Worm (Caenorhabditis elegans) whole organism, dauer: ENCODE data around the gene dnj-24.

Experiments
- unc-62 ChIP-seq: sonication (generic microtip); optimal IDR thresholded peaks from 2 replicates; lab custom pipeline; 2017; ENCODE audit warnings: missing biosample characterization, missing genetic modification reagents, missing genetic modification characterization

Gene dnj-24

ce11 chrIII:5375001-5375532, 48.8 kb downstream of the dnj-24 start:
- no peak for TF ChIP-seq unc-62 (GFP tag; lab: Kevin White, UChicago)

- no peak for TF ChIP-seq unc-62 (GFP tag; lab: Kevin White, UChicago)
Observed at ce11 chrIII:5373715-5374114, 50.2 kb downstream of the dnj-24 start.

- TF ChIP-seq unc-62 (GFP tag; lab: Kevin White, UChicago), result no peak
Observed at ce11 chrIII:5372884-5373283, 51.0 kb downstream of the dnj-24 start.

- TF ChIP-seq unc-62 (GFP tag; lab: Kevin White, UChicago), result no peak
Observed at ce11 chrIII:5371226-5371926, 52.5 kb downstream of the dnj-24 start, which contains the start of gene szy-2. TSS of gene szy-2 (minus strand) at chrIII:5371276.

DNA sequence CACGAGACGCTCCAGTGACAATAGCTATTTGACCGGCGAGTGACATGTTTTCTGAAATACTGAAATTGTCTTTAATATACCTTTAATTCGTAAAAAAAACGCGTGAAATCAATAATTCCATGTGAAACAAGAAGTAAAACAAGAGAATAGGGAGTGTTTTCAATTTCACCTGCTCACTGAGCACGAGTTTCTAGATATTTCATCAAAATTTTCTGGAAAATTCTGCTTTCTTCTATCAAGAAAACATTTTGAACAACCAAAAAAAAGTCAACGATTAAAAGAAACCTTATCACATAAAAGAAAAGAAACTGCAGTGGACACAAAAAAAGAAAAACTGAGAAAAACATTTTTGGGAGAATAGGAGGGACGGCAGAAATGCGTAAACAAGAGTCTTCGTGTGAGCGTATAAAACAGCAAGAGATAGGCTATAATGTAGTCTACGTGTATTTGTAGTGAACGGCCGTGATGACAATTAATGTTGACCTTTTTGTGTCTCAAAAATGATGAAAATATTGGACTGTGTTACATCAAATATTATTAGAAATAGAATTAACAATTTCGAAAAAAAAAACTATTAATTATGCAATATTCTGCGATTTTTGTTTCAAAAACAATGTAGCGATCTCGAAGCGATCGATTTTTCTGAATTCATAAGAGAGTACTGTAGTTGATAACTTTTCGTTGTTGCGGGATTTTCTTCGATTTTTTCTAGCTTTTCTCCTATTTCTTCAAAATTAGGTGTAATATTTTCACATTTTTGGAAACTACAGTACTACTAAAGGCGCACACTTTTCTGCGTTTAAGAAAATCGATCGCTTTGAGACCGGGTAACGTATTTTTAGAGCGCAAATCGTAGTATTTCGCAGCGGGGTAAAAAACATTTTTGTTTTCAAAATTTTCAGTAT, 55.6 kb downstream of the dnj-24 start, which contains the start of gene dhs-9:
dhs-9 (minus strand) TSS at position 51 of the 905 bp plus-strand sequence.
- TF ChIP-seq unc-62 (GFP tag; lab: Kevin White, UChicago), result no peak
